Worm (Caenorhabditis elegans): Measurements from ENCODE around the gene snai-1.
A peak's percentile ranks its signal among the peaks of the same experiment; 100 is the strongest.

The snai-1 gene

ce11 chrIV:313615-314014, at the start of gene snai-1:
Gene snai-1 (minus strand): TSS chrIV:313715.
- TF ChIP-seq ztf-7 (tag; optimal IDR thresholded peaks at IDR 0.05) (no peak), spr-3 (GFP tag; optimal IDR thresholded peaks at IDR 0.05) (no peak)

ce11 chrIV:343279-343678, 29.8 kb upstream of the snai-1 start:
- peak in 1 of 2 experiments; percentile 74 for TF ChIP-seq unc-62 (GFP tag; optimal IDR thresholded peaks at IDR 0.05 in 1 of 2)
- no peak for TF ChIP-seq unc-62 (tag; optimal IDR thresholded peaks at IDR 0.05)
- no peak for TF ChIP-seq snpc-1.2 (GFP tag; IDR thresholded peaks at IDR 0.05)

- no peak for TF ChIP-seq mxl-2 (GFP tag; conservative IDR thresholded peaks at IDR 0.05)
- no peak for TF ChIP-seq lin-38 (GFP tag; IDR thresholded peaks at IDR 0.05)
- no peak for TF ChIP-seq ztf-7 (tag; optimal IDR thresholded peaks at IDR 0.05)
- no peak for TF ChIP-seq nhr-42 (GFP tag; IDR thresholded peaks at IDR 0.05)
- TF ChIP-seq nhr-10 (tag; optimal IDR thresholded peaks at IDR 0.05): no peak
- TF ChIP-seq unc-130 (GFP tag; optimal IDR thresholded peaks at IDR 0.05): no peak
- no peak for TF ChIP-seq madf-9 (GFP tag; conservative IDR thresholded peaks at IDR 0.05)
Observed at ce11 chrIV:339508-339907, 26.0 kb upstream of the snai-1 start, which contains the start of gene cdh-8. Gene cdh-8 (plus strand): TSS chrIV:339808.

ce11 chrIV:338192-338831, 24.8 kb upstream of the snai-1 start:
- no peak for TF ChIP-seq hlh-30 (tag; optimal IDR thresholded peaks at IDR 0.05; ENCODE audit: insufficient read depth)
- TF ChIP-seq mdt-29 (GFP tag; IDR thresholded peaks at IDR 0.05): no peak
- no peak for TF ChIP-seq Y5F2A.4 (GFP tag; optimal IDR thresholded peaks at IDR 0.05)
- TF ChIP-seq ZK337.2 (GFP tag; IDR thresholded peaks at IDR 0.05): no peak
- TF ChIP-seq set-16 (GFP tag; IDR thresholded peaks at IDR 0.05): peak; percentile 55
- 0 out of 2 replicates have a peak, but pooled peaks have one; percentile 45 for TF ChIP-seq Y48G9A.11 (GFP tag; IDR thresholded peaks at IDR 0.05)
- TF ChIP-seq vab-7 (GFP tag; IDR thresholded peaks at IDR 0.05): no peak
- TF ChIP-seq F26F4.8 (GFP tag; conservative IDR thresholded peaks at IDR 0.05): no peak
- no peak for TF ChIP-seq lin-38 (GFP tag; IDR thresholded peaks at IDR 0.05)

ce11 chrIV:337128-337646, 23.7 kb upstream of the snai-1 start, which contains the start of gene pxmp-4:
Gene pxmp-4 (minus strand): TSS chrIV:337178.
- TF ChIP-seq nhr-42 (GFP tag; IDR thresholded peaks at IDR 0.05): no peak
- peak; percentile 79; the same call in 1 of the 2 replicates for TF ChIP-seq php-3 (GFP tag; IDR thresholded peaks at IDR 0.05)
- TF ChIP-seq nhr-11 (tag; optimal IDR thresholded peaks at IDR 0.05): no peak
- peak; percentile 74 for TF ChIP-seq dve-1 (tag; optimal IDR thresholded peaks at IDR 0.05; ENCODE audit: insufficient read depth)
- no peak for TF ChIP-seq nhr-76 (tag; optimal IDR thresholded peaks at IDR 0.05)
- TF ChIP-seq unc-62 (GFP tag; optimal IDR thresholded peaks at IDR 0.05 in 1 of 2): peak in 1 of 2 experiments; percentile 85
- TF ChIP-seq unc-62 (tag; optimal IDR thresholded peaks at IDR 0.05): no peak
- TF ChIP-seq daf-16 (GFP tag; optimal IDR thresholded peaks at IDR 0.05): no peak
- TF ChIP-seq daf-16 (tag; optimal IDR thresholded peaks at IDR 0.05): peak; percentile 58
- peak; percentile 35 for TF ChIP-seq nhr-48 (tag; optimal IDR thresholded peaks at IDR 0.05)
- TF ChIP-seq nhr-28 (tag; optimal IDR thresholded peaks at IDR 0.05): peak; percentile 68
- peak; percentile 50 for TF ChIP-seq pqm-1 (tag; optimal IDR thresholded peaks at IDR 0.05)
- peak; percentile 74 for TF ChIP-seq dmd-6 (GFP tag; IDR thresholded peaks at IDR 0.05)
- peak; percentile 19 for TF ChIP-seq hlh-11 (tag; optimal IDR thresholded peaks at IDR 0.05)
- no peak for TF ChIP-seq daf-12 (tag; optimal IDR thresholded peaks at IDR 0.05)

ce11 chrIV:330523-330922, 17.0 kb upstream of the snai-1 start, which contains the start of gene F18F11.4:
Gene F18F11.4 (plus strand): TSS chrIV:330823.
- no peak for TF ChIP-seq Y105C5A.15 (GFP tag; IDR thresholded peaks at IDR 0.05)
- TF ChIP-seq ama-1 (optimal IDR thresholded peaks at IDR 0.05): no peak
- no peak for TF ChIP-seq lim-7 (GFP tag; IDR thresholded peaks at IDR 0.05)
- TF ChIP-seq daf-19 (GFP tag; conservative IDR thresholded peaks at IDR 0.05): no peak
- TF ChIP-seq lir-3 (tag; optimal IDR thresholded peaks at IDR 0.05): no peak
- no peak for TF ChIP-seq ctbp-1 (GFP tag; IDR thresholded peaks at IDR 0.05)
- TF ChIP-seq dpl-1 (GFP tag; optimal IDR thresholded peaks at IDR 0.05): no peak
- no peak for TF ChIP-seq zag-1 (tag; optimal IDR thresholded peaks at IDR 0.05)
- TF ChIP-seq hlh-30 (tag; optimal IDR thresholded peaks at IDR 0.05; ENCODE audit: insufficient read depth): no peak
- TF ChIP-seq nhr-77 (tag; optimal IDR thresholded peaks at IDR 0.05): no peak
- TF ChIP-seq lin-15B (tag; optimal IDR thresholded peaks at IDR 0.05): no peak
- TF ChIP-seq ceh-32 (tag; optimal IDR thresholded peaks at IDR 0.05; ENCODE audit: poor library complexity): no peak
- no peak for TF ChIP-seq nhr-25 (tag; optimal IDR thresholded peaks at IDR 0.05; ENCODE audit: borderline replicate concordance, insufficient read depth)
